Fruit fly (Drosophila melanogaster): Measurements from ENCODE around the gene CG7523.

Gene CG7523

DNA sequence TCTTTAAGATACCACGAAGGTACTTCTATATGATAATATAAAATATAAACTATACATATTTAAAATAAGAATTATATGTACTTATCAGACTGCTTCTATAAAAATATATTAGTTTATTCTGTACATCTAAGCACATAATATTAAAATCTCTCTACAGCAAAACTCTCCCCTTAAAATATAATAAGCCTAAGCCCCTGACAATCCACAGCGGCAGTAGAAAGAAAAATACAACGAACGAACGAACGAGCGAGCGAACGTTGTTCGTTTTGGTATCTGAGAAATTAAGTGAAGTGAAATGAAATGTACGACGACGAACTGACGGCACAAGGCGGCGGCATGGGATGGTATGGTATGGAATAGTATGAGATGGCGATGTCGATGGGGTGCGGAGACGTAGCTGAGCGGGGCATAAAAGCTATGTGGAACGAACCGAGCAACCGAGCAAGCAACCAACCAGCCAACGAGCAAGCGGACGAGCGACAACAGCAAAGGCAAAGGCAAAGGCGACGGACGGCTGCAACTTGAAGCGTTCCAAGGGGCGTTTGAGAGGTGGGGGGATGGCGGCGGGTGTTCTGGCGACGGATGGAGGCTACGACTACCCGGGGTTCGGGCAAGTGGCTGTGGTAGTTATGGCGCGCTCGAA lies 29.9 kb upstream of the CG7523 start (continued):
- peak; percentile 91 for TF ChIP-seq ken (GFP tag; IDR thresholded peaks at IDR 0.05)
- no peak; the same call in 1 of the 2 replicates for TF ChIP-seq CG13287 (GFP tag; IDR thresholded peaks at IDR 0.05; ENCODE audit: partially characterized antibody)
- TF ChIP-seq CG11085 (GFP tag; IDR thresholded peaks at IDR 0.05) = peak; percentile 96
- TF ChIP-seq CG11560 (tag; IDR thresholded peaks at IDR 0.05) = peak; percentile 90
- peak in 1 of 2 experiments; percentile 61 for TF ChIP-seq crp (GFP tag; optimal IDR thresholded peaks at IDR 0.05)
- TF ChIP-seq CG2678 (tag; optimal IDR thresholded peaks at IDR 0.05) = peak; percentile 100
- peak; percentile 99 for TF ChIP-seq crol (GFP tag; IDR thresholded peaks at IDR 0.05)
- no peak for TF ChIP-seq Hr39 (optimal IDR thresholded peaks at IDR 0.05)
- peak; percentile 95 for TF ChIP-seq CG13123 (GFP tag; optimal IDR thresholded peaks at IDR 0.05)
- peak; percentile 97 for TF ChIP-seq Aef1 (GFP tag; IDR thresholded peaks at IDR 0.05)
- TF ChIP-seq CG10147 (GFP tag; optimal IDR thresholded peaks at IDR 0.05) = peak; percentile 98
- peak; percentile 88 for TF ChIP-seq dimm (GFP tag; IDR thresholded peaks at IDR 0.05)
- peak; percentile 95 for TF ChIP-seq CG7357 (GFP tag; IDR thresholded peaks at IDR 0.05)
- peak; percentile 97 for TF ChIP-seq CG2875 (GFP tag; optimal IDR thresholded peaks at IDR 0.05)
- peak; percentile 98 for TF ChIP-seq CG8388 (GFP tag; optimal IDR thresholded peaks at IDR 0.05)
- TF ChIP-seq Optix (GFP tag; IDR thresholded peaks at IDR 0.05) = peak; percentile 93
- peak; percentile 99 for TF ChIP-seq CG9817 (tag; optimal IDR thresholded peaks at IDR 0.05)
- TF ChIP-seq psq (GFP tag; optimal IDR thresholded peaks at IDR 0.05) = peak; percentile 93
- TF ChIP-seq CG13775 (GFP tag; optimal IDR thresholded peaks at IDR 0.05) = peak; percentile 98
- TF ChIP-seq CG34422 (GFP tag; IDR thresholded peaks at IDR 0.05) = peak; percentile 98
- no peak for TF ChIP-seq mld (GFP tag; IDR thresholded peaks at IDR 0.05; ENCODE audit: partially characterized antibody)
- peak; percentile 99 for TF ChIP-seq CG12391 (tag; optimal IDR thresholded peaks at IDR 0.05)
- TF ChIP-seq sug (tag; optimal IDR thresholded peaks at IDR 0.05) = peak; percentile 99
- TF ChIP-seq CG31224 (GFP tag; IDR thresholded peaks at IDR 0.05) = peak; percentile 96
- peak; percentile 91 for TF ChIP-seq MTF-1 (GFP tag; optimal IDR thresholded peaks at IDR 0.05; ENCODE audit: borderline replicate concordance)
- TF ChIP-seq CG5953 (GFP tag; IDR thresholded peaks at IDR 0.05) = peak; percentile 95
- TF ChIP-seq CG18599 (GFP tag; optimal IDR thresholded peaks at IDR 0.05) = peak; percentile 100
- peak; percentile 67 for TF ChIP-seq Sry-β (GFP tag; optimal IDR thresholded peaks at IDR 0.05)
- peak; percentile 99 for TF ChIP-seq lab (GFP tag; optimal IDR thresholded peaks at IDR 0.05)
- TF ChIP-seq gsb (GFP tag; IDR thresholded peaks at IDR 0.05) = peak; percentile 97
- TF ChIP-seq schlank (tag; optimal IDR thresholded peaks at IDR 0.05) = peak; percentile 91
- TF ChIP-seq Dbx (GFP tag; IDR thresholded peaks at IDR 0.05) = peak; percentile 99
- TF ChIP-seq CG10321 (GFP tag; IDR thresholded peaks at IDR 0.05) = peak; percentile 83
- peak; percentile 90 for TF ChIP-seq Mad (GFP tag; optimal IDR thresholded peaks at IDR 0.05)
- TF ChIP-seq jigr1 (GFP tag; IDR thresholded peaks at IDR 0.05) = peak; percentile 97
- peak; percentile 80 for TF ChIP-seq bab2 (GFP tag; optimal IDR thresholded peaks at IDR 0.05)
- TF ChIP-seq Trl (optimal IDR thresholded peaks at IDR 0.05) = peak in 1 of 2 experiments; percentile 56
- peak; percentile 57 for TF ChIP-seq Trl (GFP tag; optimal IDR thresholded peaks at IDR 0.05)
- peak; percentile 99 for TF ChIP-seq HHEX (GFP tag; optimal IDR thresholded peaks at IDR 0.05)
- no peak for TF ChIP-seq sqz (GFP tag; optimal IDR thresholded peaks at IDR 0.05)
- peak; percentile 94 for TF ChIP-seq exex (tag; optimal IDR thresholded peaks at IDR 0.05)
- peak; percentile 97 for TF ChIP-seq B-H1 (GFP tag; IDR thresholded peaks at IDR 0.05)
- peak; percentile 82 for TF ChIP-seq HLH54F (GFP tag; optimal IDR thresholded peaks at IDR 0.05)
- peak; percentile 88 for TF ChIP-seq CG7271 (tag; optimal IDR thresholded peaks at IDR 0.05)
- peak; percentile 99 for TF ChIP-seq CG12299 (tag; optimal IDR thresholded peaks at IDR 0.05)
- peak; percentile 99 for TF ChIP-seq CoRest (tag; optimal IDR thresholded peaks at IDR 0.05)
- TF ChIP-seq Atf3 (GFP tag; optimal IDR thresholded peaks at IDR 0.05) = peak; percentile 42
- TF ChIP-seq D19A (tag; optimal IDR thresholded peaks at IDR 0.05) = peak; percentile 97
- peak; percentile 99 for TF ChIP-seq odd (GFP tag; optimal IDR thresholded peaks at IDR 0.05)
- TF ChIP-seq Taf1 (GFP tag; IDR thresholded peaks at IDR 0.05) = peak; percentile 96
